Fruit fly (Drosophila melanogaster) whole organism, embryonic: Measurements from ENCODE around the gene CG1896.

Experiments
- Atf3 ChIP-seq: fragments of 200-800 bp; sonication (Bioruptor generic); optimal IDR thresholded peaks from 3 replicates; lab custom pipeline; 2016; ENCODE audit warnings: missing biosample characterization, missing genetic modification characterization
- Atf6 ChIP-seq: fragments of 200-800 bp; sonication (Bioruptor generic); IDR thresholded peaks from 2 replicates; pipeline ENCODE4 v1.3.6; 2022; ENCODE audit warnings: missing biosample characterization, missing genetic modification characterization
- Bdp1 ChIP-seq: fragments of 200-800 bp; sonication (Bioruptor generic); optimal IDR thresholded peaks from 3 replicates; lab custom pipeline; 2016; ENCODE audit warnings: missing biosample characterization, missing genetic modification characterization
- CG11696 ChIP-seq: fragments of 200-800 bp; sonication (Bioruptor generic); IDR thresholded peaks from 2 replicates; pipeline ENCODE4 v1.3.6; 2022; ENCODE audit warnings: missing biosample characterization, missing genetic modification characterization
- CG11723 ChIP-seq: fragments of 200-800 bp; sonication (Bioruptor generic); optimal IDR thresholded peaks from 2 replicates; lab custom pipeline; 2017; ENCODE audit warnings: missing biosample characterization, mild to moderate bottlenecking, missing genetic modification characterization
- CG13424 ChIP-seq: fragments of 200-800 bp; sonication (Bioruptor generic); optimal IDR thresholded peaks from 2 replicates; lab custom pipeline; 2019; ENCODE audit warnings: missing biosample characterization, mild to moderate bottlenecking, missing genetic modification characterization, moderate library complexity
- CG14441 ChIP-seq: fragments of 200-800 bp; sonication (Bioruptor generic); IDR thresholded peaks from 2 replicates; pipeline ENCODE4 v1.3.6; 2022; ENCODE audit warnings: missing biosample characterization, missing genetic modification characterization
- CG17186 ChIP-seq: fragments of 200-800 bp; sonication (Bioruptor generic); optimal IDR thresholded peaks from 3 replicates; lab custom pipeline; 2017; ENCODE audit warnings: missing biosample characterization, missing genetic modification reagents, missing genetic modification characterization
- CG2129 ChIP-seq: fragments of 200-800 bp; sonication (Bioruptor generic); IDR thresholded peaks from 2 replicates; pipeline ENCODE4 v1.3.6; 2022; ENCODE audit warnings: missing biosample characterization, missing genetic modification characterization; ENCODE audit not compliant: partially characterized antibody
- CG2712 ChIP-seq: fragments of 200-800 bp; optimal IDR thresholded peaks from 3 replicates; lab custom pipeline; 2019; ENCODE audit warnings: missing biosample characterization, mild to moderate bottlenecking, missing genetic modification characterization, moderate library complexity
- CG3726 ChIP-seq: fragments of 200-800 bp; sonication (Bioruptor generic); IDR thresholded peaks from 3 replicates; pipeline ENCODE4, ENCODE4 v1.3.6; 2022; ENCODE audit warnings: missing biosample characterization, missing genetic modification characterization
- CG43689 ChIP-seq: fragments of 200-800 bp; sonication (Bioruptor generic); IDR thresholded peaks from 2 replicates; pipeline ENCODE4 v1.3.6; 2022; ENCODE audit warnings: missing biosample characterization, missing genetic modification characterization
- CG4820 ChIP-seq: fragments of 200-800 bp; sonication (Bioruptor generic); optimal IDR thresholded peaks from 3 replicates; lab custom pipeline; 2016; ENCODE audit warnings: missing biosample characterization, missing genetic modification characterization
- CG7271 ChIP-seq: fragments of 200-800 bp; sonication (Bioruptor generic); optimal IDR thresholded peaks from 2 replicates; lab custom pipeline; 2018; ENCODE audit warnings: missing biosample characterization, mild to moderate bottlenecking, missing genetic modification characterization, moderate library complexity
- CG8290 ChIP-seq, 3 experiments: fragments of 200-800 bp; sonication (Bioruptor generic); optimal IDR thresholded peaks; 2 replicates each; lab custom pipeline; 2016 to 2019; ENCODE audit warnings: missing biosample characterization in 3 of 3, missing genetic modification characterization in 3 of 3, mild to moderate bottlenecking in 2 of 3, moderate library complexity in 1 of 3
- CHES-1-like ChIP-seq: fragments of 200-800 bp; sonication (Bioruptor generic); optimal IDR thresholded peaks from 2 replicates; lab custom pipeline; 2016; ENCODE audit warnings: missing biosample characterization, missing genetic modification characterization
- Dek ChIP-seq: fragments of 200-800 bp; sonication (Bioruptor generic); optimal IDR thresholded peaks from 3 replicates; lab custom pipeline; 2019; ENCODE audit warnings: missing biosample characterization, mild to moderate bottlenecking, missing genetic modification characterization, moderate library complexity
- Dip3 ChIP-seq: fragments of 200-800 bp; sonication (Bioruptor generic); optimal IDR thresholded peaks from 3 replicates; lab custom pipeline; 2016; ENCODE audit warnings: missing biosample characterization, missing genetic modification characterization
- Doc3 ChIP-seq: fragments of 200-800 bp; sonication (Bioruptor generic); IDR thresholded peaks from 3 replicates; pipeline ENCODE4 v1.3.6; 2022; ENCODE audit warnings: missing biosample characterization, missing genetic modification characterization; ENCODE audit not compliant: partially characterized antibody
- E2f2 ChIP-seq: fragments of 200-800 bp; sonication (Bioruptor generic); IDR thresholded peaks from 2 replicates; pipeline ENCODE4 v1.3.6; 2022; ENCODE audit warnings: missing biosample characterization, missing genetic modification characterization
- Hmr ChIP-seq: fragments of 200-800 bp; sonication (Bioruptor generic); optimal IDR thresholded peaks from 3 replicates; lab custom pipeline; 2017; ENCODE audit warnings: mild to moderate bottlenecking, missing biosample characterization, missing genetic modification reagents, missing genetic modification characterization
- Max ChIP-seq: fragments of 200-800 bp; sonication (Bioruptor generic); optimal IDR thresholded peaks from 2 replicates; lab custom pipeline; 2016; ENCODE audit warnings: missing biosample characterization, mild to moderate bottlenecking, missing genetic modification characterization
- Med ChIP-seq: fragments of 200-800 bp; sonication (Bioruptor generic); peaks from one replicate; lab custom pipeline; 2016; ENCODE audit warnings: missing biosample characterization, missing genetic modification characterization, mild to moderate bottlenecking, inconsistent platforms, moderate library complexity
- Pdp1 ChIP-seq, 2 experiments: fragments of 200-800 bp; sonication (Bioruptor generic); optimal IDR thresholded peaks; 3 replicates each; lab custom pipeline; 2016; ENCODE audit warnings: missing biosample characterization in 2 of 2, missing genetic modification characterization in 2 of 2, mild to moderate bottlenecking in 1 of 2, moderate library complexity in 1 of 2
- Sin3A ChIP-seq: fragments of >200 bp; optimal IDR thresholded peaks from 2 replicates; lab custom pipeline; 2018
- Spps ChIP-seq: fragments of 200-800 bp; sonication (Bioruptor generic); optimal IDR thresholded peaks from 2 replicates; lab custom pipeline; 2018; ENCODE audit warnings: missing biosample characterization, mild to moderate bottlenecking, missing genetic modification characterization
- Sry-δ ChIP-seq: fragments of 200-800 bp; sonication (Bioruptor generic); optimal IDR thresholded peaks from 2 replicates; lab custom pipeline; 2016; ENCODE audit warnings: missing biosample characterization, missing genetic modification characterization
- YL-1 ChIP-seq: fragments of 200-800 bp; sonication (Bioruptor generic); optimal IDR thresholded peaks from 3 replicates; lab custom pipeline; 2017; ENCODE audit warnings: missing biosample characterization, mild to moderate bottlenecking, missing genetic modification characterization
- abd-A ChIP-seq: fragments of 200-800 bp; sonication (Bioruptor generic); optimal IDR thresholded peaks from 3 replicates; lab custom pipeline; 2019; ENCODE audit warnings: missing biosample characterization, mild to moderate bottlenecking, missing genetic modification characterization, moderate library complexity
- ase ChIP-seq: fragments of 200-800 bp; sonication (Bioruptor generic); IDR thresholded peaks from 3 replicates; pipeline ENCODE4 v1.3.6; 2022; ENCODE audit warnings: missing biosample characterization, missing genetic modification characterization
- az2 ChIP-seq: fragments of 200-800 bp; sonication (Bioruptor generic); optimal IDR thresholded peaks from 3 replicates; lab custom pipeline; 2016; ENCODE audit warnings: missing biosample characterization, missing genetic modification characterization
- chinmo ChIP-seq: fragments of 200-800 bp; sonication (Bioruptor generic); IDR thresholded peaks from 4 replicates; pipeline ENCODE4 v1.3.6; 2022; ENCODE audit warnings: missing biosample characterization, missing genetic modification characterization; ENCODE audit not compliant: partially characterized antibody
- chn ChIP-seq: fragments of 200-800 bp; sonication (Bioruptor generic); optimal IDR thresholded peaks from 2 replicates; lab custom pipeline; 2016; ENCODE audit warnings: missing biosample characterization, missing genetic modification characterization
- crol ChIP-seq: fragments of 200-800 bp; sonication (Bioruptor generic); IDR thresholded peaks from 2 replicates; pipeline ENCODE4 v1.3.6; 2022; ENCODE audit warnings: missing biosample characterization, missing genetic modification characterization
- esg ChIP-seq: fragments of 200-800 bp; sonication (Bioruptor generic); conservative IDR thresholded peaks from 2 replicates; pipeline ENCODE4 v1.3.6; 2022; ENCODE audit warnings: missing biosample characterization, missing genetic modification characterization
- ewg ChIP-seq: fragments of 200-800 bp; sonication (Bioruptor generic); optimal IDR thresholded peaks from 3 replicates; lab custom pipeline; 2017; ENCODE audit warnings: mild to moderate bottlenecking, missing biosample characterization, missing genetic modification reagents, missing genetic modification characterization
- fru ChIP-seq: fragments of >200 bp; optimal IDR thresholded peaks from 2 replicates; lab custom pipeline; 2017
- gce ChIP-seq: fragments of 200-800 bp; sonication (Bioruptor generic); IDR thresholded peaks from 3 replicates; pipeline ENCODE4 v1.3.6; 2022; ENCODE audit warnings: missing biosample characterization, missing genetic modification characterization
- h ChIP-seq: fragments of >200 bp; optimal IDR thresholded peaks from 2 replicates; lab custom pipeline; 2017
- ind ChIP-seq: fragments of 200-800 bp; sonication (Bioruptor generic); optimal IDR thresholded peaks from 3 replicates; lab custom pipeline; 2016; ENCODE audit warnings: missing biosample characterization, missing genetic modification characterization
- lbe ChIP-seq: fragments of 200-800 bp; sonication (Bioruptor generic); optimal IDR thresholded peaks from 2 replicates; lab custom pipeline; 2016; ENCODE audit warnings: missing biosample characterization, mild to moderate bottlenecking, missing genetic modification characterization
- nerfin-2 ChIP-seq: fragments of 200-800 bp; sonication (Bioruptor generic); IDR thresholded peaks from 2 replicates; pipeline ENCODE4 v1.3.6; 2022; ENCODE audit warnings: missing biosample characterization, missing genetic modification characterization; ENCODE audit not compliant: partially characterized antibody
- nmo ChIP-seq: fragments of 200-800 bp; sonication (Bioruptor generic); optimal IDR thresholded peaks from 2 replicates; lab custom pipeline; 2018; ENCODE audit warnings: missing biosample characterization, mild to moderate bottlenecking, missing genetic modification characterization, moderate library complexity
- ranshi ChIP-seq: fragments of 200-800 bp; sonication (Bioruptor generic); IDR thresholded peaks from 2 replicates; pipeline ENCODE4 v1.3.6; 2022; ENCODE audit warnings: missing biosample characterization, missing genetic modification characterization
- ro ChIP-seq: fragments of 200-800 bp; sonication (Bioruptor generic); IDR thresholded peaks from 2 replicates; pipeline ENCODE4 v1.3.6; 2022; ENCODE audit warnings: missing biosample characterization, missing genetic modification characterization
- run ChIP-seq: fragments of 200-800 bp; sonication (Bioruptor generic); optimal IDR thresholded peaks from 3 replicates; lab custom pipeline; 2018; ENCODE audit warnings: missing biosample characterization, mild to moderate bottlenecking, missing genetic modification characterization
- sens ChIP-seq: fragments of 200-800 bp; sonication (Bioruptor generic); peaks from one replicate; lab custom pipeline; 2016; ENCODE audit warnings: missing biosample characterization, missing genetic modification characterization
- sr ChIP-seq: fragments of 200-800 bp; sonication (Bioruptor generic); IDR thresholded peaks from 3 replicates; pipeline ENCODE4 v1.3.6; 2022; ENCODE audit warnings: missing biosample characterization, missing genetic modification characterization
- tll ChIP-seq, 2 experiments: fragments of 200-800 bp in 1 of 2; fragments of >200 bp in 1 of 2; sonication (Bioruptor generic) in 1 of 2; optimal IDR thresholded peaks; 2 replicates each; lab custom pipeline; 2017 to 2019; ENCODE audit warnings: missing biosample characterization in 2 of 2, missing genetic modification characterization in 2 of 2, mild to moderate bottlenecking in 1 of 2, moderate library complexity in 1 of 2
- zf30C ChIP-seq: fragments of 200-800 bp; sonication (Bioruptor generic); optimal IDR thresholded peaks from 3 replicates; lab custom pipeline; 2018; ENCODE audit warnings: missing biosample characterization, mild to moderate bottlenecking, missing genetic modification characterization

CG1896 gene

DNA sequence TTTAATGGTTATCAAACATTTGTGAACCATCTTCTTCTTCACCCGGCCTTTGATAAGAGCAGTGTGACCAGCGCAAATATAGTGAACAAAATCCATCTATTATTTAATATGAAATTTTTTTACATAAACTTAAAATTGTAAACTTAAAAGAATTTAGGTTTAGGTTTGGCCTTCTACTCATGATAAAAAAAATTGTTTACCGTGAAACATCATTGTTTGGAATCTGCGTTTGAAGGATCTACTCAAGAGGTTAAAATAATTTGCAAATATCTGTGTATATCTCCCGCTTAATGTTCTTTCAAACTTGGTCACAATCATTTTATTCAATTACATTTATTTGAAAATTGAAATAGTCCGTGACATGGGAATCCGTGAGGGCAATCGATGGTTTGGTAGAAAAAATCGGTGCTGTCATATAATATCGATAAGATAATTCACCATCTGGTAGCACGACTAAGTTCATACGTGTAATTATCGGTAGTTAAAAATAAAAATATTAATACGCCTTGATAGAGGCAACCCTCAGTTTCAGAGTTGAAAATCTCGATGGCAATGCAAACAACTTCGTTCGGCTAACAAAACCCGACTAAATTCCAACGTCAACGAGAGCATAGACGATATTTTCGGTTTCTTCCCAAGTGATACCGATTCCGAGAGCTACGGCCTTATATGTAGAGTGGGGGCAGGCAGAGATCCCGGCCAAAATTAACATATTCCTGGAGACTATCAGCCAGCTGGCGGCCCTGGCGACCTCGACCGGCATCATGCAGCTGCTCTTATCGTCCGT is 27.9 kb downstream of the CG1896 start, which contains the start of the genes betaGlu and sip3 (continued):
- TF ChIP-seq sr (GFP tag; lab: Robert Waterston, UW) (no peak), lbe (peak; percentile 59), crol (no peak), CG13424 (tag; lab: Kevin White, UChicago) (no peak), Sin3A (peak; percentile 27), chinmo (GFP tag; lab: Robert Waterston, UW) (peak; percentile 65; the same call in 1 of the 4 replicates), chn (GFP tag; lab: Kevin White, UChicago) (peak; percentile 13), Atf6 (GFP tag; lab: Robert Waterston, UW) (no peak), nmo (GFP tag; lab: Kevin White, UChicago) (peak; percentile 59), run (tag; lab: Kevin White, UChicago) (no peak), CHES-1-like (no peak), CG11723 (no peak), Max (peak; percentile 35), CG4820 (GFP tag; lab: Kevin White, UChicago) (no peak), zf30C (no peak), CG17186 (GFP tag; lab: Kevin White, UChicago) (peak; percentile 55), ranshi (GFP tag; lab: Robert Waterston, UW) (no peak), tll (GFP tag; optimal IDR thresholded peaks at IDR 0.05; lab: Kevin White, UChicago) (no peak), Pdp1 (GFP tag; optimal IDR thresholded peaks at IDR 0.05; lab: Kevin White, UChicago) (peak in 1 of 2 experiments; percentile 80), CG2712 (tag; lab: Kevin White, UChicago) (peak; percentile 52), E2f2 (GFP tag; lab: Robert Waterston, UW) (peak; percentile 50; the same call in 1 of the 2 replicates), CG3726 (GFP tag; lab: Robert Waterston, UW) (no peak), ind (no peak), abd-A (tag; lab: Kevin White, UChicago) (no peak), esg (GFP tag; lab: Robert Waterston, UW) (no peak), ase (GFP tag; lab: Robert Waterston, UW) (no peak), gce (GFP tag; lab: Robert Waterston, UW) (no peak), Sry-δ (peak; percentile 79), Bdp1 (GFP tag; lab: Kevin White, UChicago) (no peak), CG14441 (no peak), sens (GFP tag; lab: Kevin White, UChicago) (peak; percentile 83), Atf3 (GFP tag; lab: Kevin White, UChicago) (no peak), CG7271 (no peak), CG2129 (peak; percentile 62), ewg (GFP tag; lab: Kevin White, UChicago) (no peak), Dek (tag; lab: Kevin White, UChicago) (peak; percentile 27), YL-1 (peak; percentile 73), Dip3 (GFP tag; lab: Kevin White, UChicago) (no peak), Spps (tag; lab: Kevin White, UChicago) (no peak), CG11696 (no peak), h (lab: Kevin White, UChicago) (no peak), CG8290 (GFP tag; optimal IDR thresholded peaks at IDR 0.05; lab: Kevin White, UChicago) (peak; percentile 41), CG8290 (tag; optimal IDR thresholded peaks at IDR 0.05; lab: Kevin White, UChicago) (no peak), fru (lab: Kevin White, UChicago) (no peak), nerfin-2 (GFP tag; lab: Robert Waterston, UW) (peak; percentile 91), Med (GFP tag; lab: Kevin White, UChicago) (peak; percentile 83), Doc3 (peak; percentile 82), CG43689 (GFP tag; lab: Robert Waterston, UW) (no peak), ro (GFP tag; lab: Robert Waterston, UW) (no peak), az2 (GFP tag; lab: Kevin White, UChicago) (no peak), Hmr (GFP tag; lab: Kevin White, UChicago) (no peak)
